Worm (Caenorhabditis elegans) whole organism, dauer: ENCODE results near the gene hsp-12.2.

Source experiments
- unc-62 ChIP-seq: sonication (generic microtip); optimal IDR thresholded peaks from 2 replicates; lab custom pipeline; 2017; ENCODE audit warnings: missing biosample characterization, missing genetic modification reagents, missing genetic modification characterization

Gene hsp-12.2

ce11 chrIII:8126978-8127377 lies 10.9 kb upstream of the hsp-12.2 start:
- TF ChIP-seq unc-62 (GFP tag; lab: Kevin White, UChicago), result no peak

ce11 chrIII:8129195-8129594 lies 8.7 kb upstream of the hsp-12.2 start:
- no peak for TF ChIP-seq unc-62 (GFP tag; lab: Kevin White, UChicago)

- TF ChIP-seq unc-62 (GFP tag; lab: Kevin White, UChicago), result no peak
Observed at ce11 chrIII:8130177-8130902, 7.5 kb upstream of the hsp-12.2 start, which contains the start of the genes rpl-21 and C14B9.10. rpl-21 (minus strand) TSS chrIII:8130227. C14B9.10 (plus strand) TSS chrIII:8130852.

ce11 chrIII:8132496-8132895 lies 5.4 kb upstream of the hsp-12.2 start:
- TF ChIP-seq unc-62 (GFP tag; lab: Kevin White, UChicago), result no peak

ce11 chrIII:8133346-8133745 lies 4.5 kb upstream of the hsp-12.2 start, which contains the start of gene C14B9.2:
C14B9.2 (plus strand) TSS chrIII:8133665.
- TF ChIP-seq unc-62 (GFP tag; lab: Kevin White, UChicago), result no peak

ce11 chrIII:8136517-8137099 lies 1.3 kb upstream of the hsp-12.2 start:
- TF ChIP-seq unc-62 (GFP tag; lab: Kevin White, UChicago), result no peak

- TF ChIP-seq unc-62 (GFP tag; lab: Kevin White, UChicago), result no peak
Observed at ce11 chrIII:8142217-8142616, 4.3 kb downstream of the hsp-12.2 start.

ce11 chrIII:8144574-8145065 lies 6.7 kb downstream of the hsp-12.2 start, which contains the start of the genes C14B9.8 and mrpl-18:
C14B9.8 (minus strand) TSS chrIII:8144629.
mrpl-18 (plus strand) TSS chrIII:8145015.
- no peak for TF ChIP-seq unc-62 (GFP tag; lab: Kevin White, UChicago)

ce11 chrIII:8145971-8146370 lies 8.1 kb downstream of the hsp-12.2 start:
- no peak for TF ChIP-seq unc-62 (GFP tag; lab: Kevin White, UChicago)

- no peak for TF ChIP-seq unc-62 (GFP tag; lab: Kevin White, UChicago)
Observed at ce11 chrIII:8148751-8149150, 10.9 kb downstream of the hsp-12.2 start, which contains the start of gene D2007.2. D2007.2 (plus strand) TSS chrIII:8148963.

- TF ChIP-seq unc-62 (GFP tag; lab: Kevin White, UChicago), result no peak
Observed at ce11 chrIII:8154423-8154822, 16.5 kb downstream of the hsp-12.2 start.

ce11 chrIII:8155166-8155565 lies 17.3 kb downstream of the hsp-12.2 start, which contains the start of gene D2007.1:
D2007.1 (plus strand) TSS chrIII:8155466.
- TF ChIP-seq unc-62 (GFP tag; lab: Kevin White, UChicago), result no peak

ce11 chrIII:8158140-8158786 lies 20.4 kb downstream of the hsp-12.2 start, which contains the start of gene atg-13:
atg-13 (minus strand) TSS chrIII:8158190.
- TF ChIP-seq unc-62 (GFP tag; lab: Kevin White, UChicago), result no peak

ce11 chrIII:8161238-8161637 lies 23.4 kb downstream of the hsp-12.2 start, which contains the start of gene inpp-5K:
inpp-5K (minus strand) TSS chrIII:8161338.
- no peak for TF ChIP-seq unc-62 (GFP tag; lab: Kevin White, UChicago)

ce11 chrIII:8163283-8163682 lies 25.4 kb downstream of the hsp-12.2 start, which contains the start of gene bath-42:
bath-42 (minus strand) TSS chrIII:8163383.
- TF ChIP-seq unc-62 (GFP tag; lab: Kevin White, UChicago), result no peak
